Worm (Caenorhabditis elegans) whole organism, late embryonic: ENCODE results near the gene nfyb-1.

Source experiments
- ama-1 ChIP-seq: fragments of 150-350 bp; optimal IDR thresholded peaks from 2 replicates; lab custom pipeline; 2014
- hlh-15 ChIP-seq: sonication (generic microtip); optimal IDR thresholded peaks from 2 replicates; lab custom pipeline; 2016; ENCODE audit warnings: missing genetic modification characterization, missing compliant biosample characterization
- madf-2 ChIP-seq: sonication (generic microtip); optimal IDR thresholded peaks from 2 replicates; lab custom pipeline; 2017; ENCODE audit warnings: missing genetic modification characterization, missing compliant biosample characterization
- nhr-11 ChIP-seq: fragments of 150-350 bp; optimal IDR thresholded peaks from 2 replicates; lab custom pipeline; 2014; ENCODE audit warnings: missing biosample characterization, missing genetic modification characterization
- pha-4 ChIP-seq: fragments of 150-350 bp; optimal IDR thresholded peaks from 2 replicates; lab custom pipeline; 2018; ENCODE audit warnings: missing biosample characterization, missing genetic modification reagents, missing genetic modification characterization
- ref-2 ChIP-seq: sonication (generic microtip); optimal IDR thresholded peaks from 2 replicates; lab custom pipeline; 2016; ENCODE audit warnings: missing genetic modification characterization, missing compliant biosample characterization

DNA sequence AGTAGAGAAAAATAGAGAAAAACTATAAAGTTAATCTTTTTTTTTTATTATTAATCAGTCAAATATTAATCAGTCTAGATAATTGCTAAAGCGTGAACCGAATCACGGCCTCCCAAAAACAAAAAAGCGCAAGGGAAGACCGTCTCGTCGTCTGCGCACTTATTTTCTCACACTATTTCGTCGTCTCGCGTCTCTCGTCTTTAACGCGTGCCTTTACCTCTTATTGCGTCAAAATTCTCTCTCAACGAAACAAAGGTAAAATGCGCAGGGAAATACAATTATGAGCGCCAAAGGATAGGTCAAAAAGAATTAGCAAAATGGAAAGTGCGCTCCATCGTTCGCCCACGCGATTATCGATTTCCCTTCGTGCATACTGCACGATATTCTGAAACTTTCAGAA lies 38.9 kb upstream of the nfyb-1 start:
- TF ChIP-seq pha-4 (tag; lab: Kevin White, UChicago) (no peak), hlh-15 (no peak), ref-2 (tag; lab: Kevin White, UChicago) (no peak), madf-2 (tag; lab: Kevin White, UChicago) (no peak), nhr-11 (tag; lab: Kevin White, UChicago) (no peak), ama-1 (lab: Kevin White, UChicago) (no peak)
